Fruit fly (Drosophila melanogaster) whole organism, embryonic: ENCODE measurements around the gene VhaM9.7-b.

Experiments used
- BEAF-32 ChIP-seq: fragments of 200-800 bp; sonication (Bioruptor generic); optimal IDR thresholded peaks from 3 replicates; lab custom pipeline; 2017; ENCODE audit warnings: missing biosample characterization, missing genetic modification characterization, mild to moderate bottlenecking, moderate library complexity, missing genetic modification reagents
- CG11247 ChIP-seq: fragments of 200-800 bp; sonication (Bioruptor generic); IDR thresholded peaks from 2 replicates; pipeline ENCODE4 v1.3.6; 2022; ENCODE audit warnings: missing biosample characterization, missing genetic modification characterization
- CG12236 ChIP-seq: fragments of 200-800 bp; sonication (Bioruptor generic); optimal IDR thresholded peaks from 2 replicates; lab custom pipeline; 2016; ENCODE audit warnings: missing biosample characterization, missing genetic modification characterization
- CG12769 ChIP-seq: fragments of 200-800 bp; sonication (Bioruptor generic); optimal IDR thresholded peaks from 2 replicates; lab custom pipeline; 2019; ENCODE audit warnings: missing biosample characterization, mild to moderate bottlenecking, missing genetic modification characterization, moderate library complexity
- CG15011 ChIP-seq: fragments of 200-800 bp; sonication (Bioruptor generic); optimal IDR thresholded peaks from 3 replicates; lab custom pipeline; 2018; ENCODE audit warnings: missing biosample characterization, mild to moderate bottlenecking, missing genetic modification characterization
- CG1602 ChIP-seq: fragments of 200-800 bp; sonication (Bioruptor generic); optimal IDR thresholded peaks from 3 replicates; lab custom pipeline; 2016; ENCODE audit warnings: missing biosample characterization, missing genetic modification characterization
- CG17385 ChIP-seq: fragments of 200-800 bp; sonication (Bioruptor generic); optimal IDR thresholded peaks from 3 replicates; lab custom pipeline; 2018; ENCODE audit warnings: missing biosample characterization, mild to moderate bottlenecking, missing genetic modification characterization
- CG2199 ChIP-seq: fragments of 200-800 bp; sonication (Bioruptor generic); IDR thresholded peaks from 3 replicates; pipeline ENCODE4 v1.3.6; 2022; ENCODE audit warnings: missing biosample characterization, missing genetic modification characterization
- CG31441 ChIP-seq: fragments of 200-800 bp; sonication (Bioruptor generic); IDR thresholded peaks from 2 replicates; pipeline ENCODE4 v1.3.6; 2022; ENCODE audit warnings: missing biosample characterization, missing genetic modification characterization
- CG3726 ChIP-seq: fragments of 200-800 bp; sonication (Bioruptor generic); IDR thresholded peaks from 3 replicates; pipeline ENCODE4, ENCODE4 v1.3.6; 2022; ENCODE audit warnings: missing biosample characterization, missing genetic modification characterization
- CG4282 ChIP-seq: fragments of 200-800 bp; sonication (Bioruptor generic); optimal IDR thresholded peaks from 2 replicates; lab custom pipeline; 2016; ENCODE audit warnings: missing biosample characterization, missing genetic modification characterization
- CG4404 ChIP-seq: fragments of 200-800 bp; sonication (Bioruptor generic); IDR thresholded peaks from 2 replicates; pipeline ENCODE4 v1.3.6; 2022; ENCODE audit warnings: missing biosample characterization, missing genetic modification characterization
- CG4730 ChIP-seq: fragments of 200-800 bp; sonication (Bioruptor generic); IDR thresholded peaks from 2 replicates; pipeline ENCODE4 v1.3.6; 2022; ENCODE audit warnings: missing biosample characterization, missing genetic modification characterization
- CG6791 ChIP-seq: fragments of 200-800 bp; sonication (Bioruptor generic); IDR thresholded peaks from 3 replicates; pipeline ENCODE4 v1.3.6; 2022; ENCODE audit warnings: missing biosample characterization, missing genetic modification characterization; ENCODE audit not compliant: partially characterized antibody
- CG7372 ChIP-seq: fragments of 200-800 bp; sonication (Bioruptor generic); IDR thresholded peaks from 2 replicates; pipeline ENCODE4 v1.3.6; 2022; ENCODE audit warnings: missing biosample characterization, missing genetic modification characterization
- CG7745 ChIP-seq: fragments of 200-800 bp; sonication (Bioruptor generic); optimal IDR thresholded peaks from 2 replicates; lab custom pipeline; 2018; ENCODE audit warnings: missing biosample characterization, mild to moderate bottlenecking, missing genetic modification characterization, moderate library complexity
- CG8281 ChIP-seq: fragments of 200-800 bp; sonication (Bioruptor generic); optimal IDR thresholded peaks from 2 replicates; lab custom pipeline; 2018; ENCODE audit warnings: missing biosample characterization, mild to moderate bottlenecking, missing genetic modification characterization, moderate library complexity
- CoRest ChIP-seq: fragments of 200-800 bp; sonication (Bioruptor generic); optimal IDR thresholded peaks from 3 replicates; lab custom pipeline; 2018; ENCODE audit warnings: missing biosample characterization, mild to moderate bottlenecking, missing genetic modification characterization, moderate library complexity
- HLH3B ChIP-seq: fragments of 200-800 bp; sonication (Bioruptor generic); IDR thresholded peaks from 2 replicates; pipeline ENCODE4 v1.3.6; 2022; ENCODE audit warnings: missing biosample characterization, missing genetic modification characterization
- HLH54F ChIP-seq: fragments of 200-800 bp; sonication (Bioruptor generic); optimal IDR thresholded peaks from 3 replicates; lab custom pipeline; 2016; ENCODE audit warnings: missing biosample characterization, missing genetic modification characterization
- HLHmδ ChIP-seq: fragments of 200-800 bp; sonication (Bioruptor generic); optimal IDR thresholded peaks from 2 replicates; lab custom pipeline; 2018; ENCODE audit warnings: missing biosample characterization, mild to moderate bottlenecking, missing genetic modification characterization, moderate library complexity
- Jarid2 ChIP-seq: fragments of 200-800 bp; sonication (Bioruptor generic); optimal IDR thresholded peaks from 3 replicates; lab custom pipeline; 2017; ENCODE audit warnings: mild to moderate bottlenecking, missing biosample characterization, missing genetic modification reagents, missing genetic modification characterization
- Lim3 ChIP-seq: fragments of 200-800 bp; sonication (Bioruptor generic); IDR thresholded peaks from 2 replicates; pipeline ENCODE4 v1.3.6; 2022; ENCODE audit warnings: missing biosample characterization, missing genetic modification characterization
- Side ChIP-seq: fragments of 200-800 bp; sonication (Bioruptor generic); optimal IDR thresholded peaks from 2 replicates; lab custom pipeline; 2016; ENCODE audit warnings: missing biosample characterization, missing genetic modification characterization
- Sry-δ ChIP-seq: fragments of 200-800 bp; sonication (Bioruptor generic); optimal IDR thresholded peaks from 2 replicates; lab custom pipeline; 2016; ENCODE audit warnings: missing biosample characterization, missing genetic modification characterization
- btn ChIP-seq: fragments of 200-800 bp; sonication (Bioruptor generic); optimal IDR thresholded peaks from 2 replicates; lab custom pipeline; 2016; ENCODE audit warnings: missing biosample characterization, missing genetic modification characterization
- chif ChIP-seq, 2 experiments: fragments of 200-800 bp; sonication (Bioruptor generic); optimal IDR thresholded peaks; 3 replicates each; lab custom pipeline; 2016; ENCODE audit warnings: missing biosample characterization in 2 of 2, missing genetic modification characterization in 2 of 2
- chm ChIP-seq: fragments of 200-800 bp; sonication (Bioruptor generic); IDR thresholded peaks from 2 replicates; pipeline ENCODE4 v1.3.6; 2022; ENCODE audit warnings: missing biosample characterization, missing genetic modification characterization
- danr ChIP-seq: fragments of 200-800 bp; sonication (Bioruptor generic); IDR thresholded peaks from 2 replicates; pipeline ENCODE4 v1.3.6; 2022; ENCODE audit warnings: missing biosample characterization, missing genetic modification characterization
- dpn ChIP-seq, 2 experiments: fragments of 200-800 bp; sonication (Bioruptor generic); optimal IDR thresholded peaks; 3 replicates each; lab custom pipeline; 2016; ENCODE audit warnings: missing biosample characterization in 2 of 2, missing genetic modification characterization in 2 of 2
- dysf ChIP-seq: fragments of 200-800 bp; sonication (Bioruptor generic); IDR thresholded peaks from 3 replicates; pipeline ENCODE4 v1.3.6; 2022; ENCODE audit warnings: missing biosample characterization, missing genetic modification characterization
- esg ChIP-seq: fragments of 200-800 bp; sonication (Bioruptor generic); conservative IDR thresholded peaks from 2 replicates; pipeline ENCODE4 v1.3.6; 2022; ENCODE audit warnings: missing biosample characterization, missing genetic modification characterization
- gfzf ChIP-seq: fragments of 200-800 bp; sonication (Bioruptor generic); optimal IDR thresholded peaks from 2 replicates; lab custom pipeline; 2016; ENCODE audit warnings: missing biosample characterization, mild to moderate bottlenecking, missing genetic modification characterization, moderate library complexity
- gro ChIP-seq: fragments of 200-800 bp; sonication (Bioruptor generic); optimal IDR thresholded peaks from 2 replicates; lab custom pipeline; 2016; ENCODE audit warnings: missing biosample characterization, missing genetic modification characterization
- gsb-n ChIP-seq: fragments of 200-800 bp; sonication (Bioruptor generic); optimal IDR thresholded peaks from 3 replicates; lab custom pipeline; 2018; ENCODE audit warnings: missing biosample characterization, mild to moderate bottlenecking, missing genetic modification characterization
- h ChIP-seq: fragments of >200 bp; optimal IDR thresholded peaks from 2 replicates; lab custom pipeline; 2017
- hbn ChIP-seq: fragments of 200-800 bp; sonication (Bioruptor generic); IDR thresholded peaks from 2 replicates; pipeline ENCODE4 v1.3.6; 2022; ENCODE audit warnings: missing biosample characterization, missing genetic modification characterization; ENCODE audit not compliant: partially characterized antibody
- jing ChIP-seq: fragments of 200-800 bp; sonication (Bioruptor generic); optimal IDR thresholded peaks from 2 replicates; lab custom pipeline; 2018; ENCODE audit warnings: missing biosample characterization, mild to moderate bottlenecking, missing genetic modification characterization
- kay ChIP-seq: fragments of 200-800 bp; sonication (Bioruptor generic); optimal IDR thresholded peaks from 2 replicates; lab custom pipeline; 2016; ENCODE audit warnings: missing biosample characterization, missing genetic modification characterization
- ranshi ChIP-seq: fragments of 200-800 bp; sonication (Bioruptor generic); IDR thresholded peaks from 2 replicates; pipeline ENCODE4 v1.3.6; 2022; ENCODE audit warnings: missing biosample characterization, missing genetic modification characterization
- slou ChIP-seq: fragments of 200-800 bp; sonication (Bioruptor generic); optimal IDR thresholded peaks from 3 replicates; lab custom pipeline; 2016; ENCODE audit warnings: missing biosample characterization, missing genetic modification characterization
- stc ChIP-seq: fragments of 200-800 bp; sonication (Bioruptor generic); IDR thresholded peaks from 2 replicates; pipeline ENCODE4 v1.3.6; 2022; ENCODE audit warnings: missing biosample characterization, missing genetic modification characterization
- stwl ChIP-seq: fragments of 200-800 bp; sonication (Bioruptor generic); optimal IDR thresholded peaks from 3 replicates; lab custom pipeline; 2018; ENCODE audit warnings: missing biosample characterization, mild to moderate bottlenecking, missing genetic modification characterization, moderate library complexity
- tll ChIP-seq, 2 experiments: fragments of 200-800 bp in 1 of 2; fragments of >200 bp in 1 of 2; sonication (Bioruptor generic) in 1 of 2; optimal IDR thresholded peaks; 2 replicates each; lab custom pipeline; 2017 to 2019; ENCODE audit warnings: missing biosample characterization in 2 of 2, missing genetic modification characterization in 2 of 2, mild to moderate bottlenecking in 1 of 2, moderate library complexity in 1 of 2
- toy ChIP-seq: fragments of 200-800 bp; sonication (Bioruptor generic); IDR thresholded peaks from 2 replicates; pipeline ENCODE4 v1.3.6; 2022; ENCODE audit warnings: missing biosample characterization, missing genetic modification characterization
- wor ChIP-seq: fragments of 200-800 bp; sonication (Bioruptor generic); IDR thresholded peaks from 2 replicates; pipeline ENCODE4 v1.3.6; 2022; ENCODE audit warnings: missing biosample characterization, missing genetic modification characterization
- z ChIP-seq: fragments of 200-800 bp; sonication (Bioruptor generic); IDR thresholded peaks from 3 replicates; pipeline ENCODE4 v1.3.6; 2022; ENCODE audit warnings: missing biosample characterization, missing genetic modification characterization
- zen ChIP-seq: fragments of 200-800 bp; sonication (Bioruptor generic); optimal IDR thresholded peaks from 3 replicates; lab custom pipeline; 2018; ENCODE audit warnings: missing biosample characterization, mild to moderate bottlenecking, missing genetic modification characterization, moderate library complexity
- zf30C ChIP-seq: fragments of 200-800 bp; sonication (Bioruptor generic); optimal IDR thresholded peaks from 3 replicates; lab custom pipeline; 2018; ENCODE audit warnings: missing biosample characterization, mild to moderate bottlenecking, missing genetic modification characterization

VhaM9.7-b gene

dm6 chr3L:21515823-21516715 lies 23.6 kb upstream of the VhaM9.7-b start, which contains the start of the genes SAK and Cdk12 (continued):
- peak; percentile 59 to 85 for TF ChIP-seq dpn (GFP tag; optimal IDR thresholded peaks at IDR 0.05; lab: Kevin White, UChicago)
- TF ChIP-seq CG3726 (GFP tag; lab: Robert Waterston, UW) = peak; percentile 73; the same call in 2 of the 3 replicates
- peak; percentile 1 for TF ChIP-seq btn (GFP tag; lab: Kevin White, UChicago)
- no peak for TF ChIP-seq zf30C (GFP tag; lab: Kevin White, UChicago)
- TF ChIP-seq CG12236 (GFP tag; lab: Kevin White, UChicago) = no peak
- 0 out of 3 replicates have a peak, but pooled peaks have one; percentile 46 for TF ChIP-seq CG2199 (GFP tag; lab: Robert Waterston, UW)
- TF ChIP-seq CG1602 (GFP tag; lab: Kevin White, UChicago) = peak; percentile 88
- peak; percentile 48 for TF ChIP-seq jing (GFP tag; lab: Kevin White, UChicago)
- no peak for TF ChIP-seq Lim3 (GFP tag; lab: Robert Waterston, UW)
- peak; percentile 67 for TF ChIP-seq wor (GFP tag; lab: Robert Waterston, UW)
- no peak for TF ChIP-seq hbn
- TF ChIP-seq ranshi (GFP tag; lab: Robert Waterston, UW) = peak; percentile 67; the same call in 1 of the 2 replicates
- peak; percentile 91 for TF ChIP-seq CoRest (tag; lab: Kevin White, UChicago)
- TF ChIP-seq Side (GFP tag; lab: Kevin White, UChicago) = peak; percentile 20
- TF ChIP-seq CG31441 (GFP tag; lab: Robert Waterston, UW) = peak; percentile 96
- TF ChIP-seq CG7745 = peak; percentile 36
- TF ChIP-seq CG8281 (tag; lab: Kevin White, UChicago) = peak; percentile 52
- no peak; the same call in 1 of the 2 replicates for TF ChIP-seq CG4730 (GFP tag; lab: Robert Waterston, UW)
- TF ChIP-seq toy (GFP tag; lab: Robert Waterston, UW) = peak; percentile 47; the same call in 1 of the 2 replicates
- peak; percentile 66 for TF ChIP-seq HLH3B (GFP tag; lab: Robert Waterston, UW)
- TF ChIP-seq CG17385 (GFP tag; lab: Kevin White, UChicago) = peak; percentile 80
- peak; percentile 72 for TF ChIP-seq CG12769 (tag; lab: Kevin White, UChicago)
- TF ChIP-seq zen (tag; lab: Kevin White, UChicago) = peak; percentile 87
- TF ChIP-seq gsb-n (tag; lab: Kevin White, UChicago) = peak; percentile 82
- peak; percentile 69 for TF ChIP-seq Sry-δ (GFP tag; lab: Kevin White, UChicago)
- TF ChIP-seq z = no peak
- peak; percentile 93 for TF ChIP-seq stwl (tag; lab: Kevin White, UChicago)
- TF ChIP-seq tll (GFP tag; optimal IDR thresholded peaks at IDR 0.05; lab: Kevin White, UChicago) = peak in 1 of 2 experiments; percentile 5
- no peak for TF ChIP-seq gro (GFP tag; lab: Kevin White, UChicago)
- TF ChIP-seq kay (GFP tag; lab: Kevin White, UChicago) = peak; percentile 83
- peak; percentile 77 for TF ChIP-seq danr (GFP tag; lab: Robert Waterston, UW)
- no peak for TF ChIP-seq h (lab: Kevin White, UChicago)
- TF ChIP-seq dysf (GFP tag; lab: Robert Waterston, UW) = peak; percentile 86
- no peak for TF ChIP-seq HLHmδ (GFP tag; lab: Kevin White, UChicago)
- TF ChIP-seq CG7372 (GFP tag; lab: Robert Waterston, UW) = peak; percentile 74
- TF ChIP-seq gfzf (GFP tag; lab: Kevin White, UChicago) = no peak
- TF ChIP-seq esg = peak; percentile 75
- TF ChIP-seq BEAF-32 (GFP tag; lab: Kevin White, UChicago) = peak; percentile 63
- peak; percentile 73 for TF ChIP-seq stc
- peak; percentile 77 for TF ChIP-seq CG11247 (GFP tag; lab: Robert Waterston, UW)
- peak; percentile 74 for TF ChIP-seq HLH54F (GFP tag; lab: Kevin White, UChicago)
- TF ChIP-seq CG4282 (GFP tag; lab: Kevin White, UChicago) = no peak
- TF ChIP-seq CG15011 (GFP tag; lab: Kevin White, UChicago) = peak; percentile 68
- TF ChIP-seq slou (GFP tag; lab: Kevin White, UChicago) = peak; percentile 82
- TF ChIP-seq CG6791 (GFP tag; lab: Robert Waterston, UW) = peak; percentile 39; the same call in 1 of the 3 replicates
- peak in 1 of 2 experiments; percentile 57 for TF ChIP-seq chif (GFP tag; optimal IDR thresholded peaks at IDR 0.05; lab: Kevin White, UChicago)
- peak; percentile 75 for TF ChIP-seq CG4404 (GFP tag; lab: Robert Waterston, UW)
- TF ChIP-seq chm (GFP tag; lab: Robert Waterston, UW) = peak; percentile 28
- TF ChIP-seq Jarid2 (GFP tag; lab: Kevin White, UChicago) = no peak
